Worm (Caenorhabditis elegans) whole organism, early embryonic: ENCODE measurements around the gene K09F6.9.

Experiments
- B0310.2 ChIP-seq: sonication (generic microtip); optimal IDR thresholded peaks from 2 replicates; lab custom pipeline; 2016; ENCODE audit warnings: mild to moderate bottlenecking, missing genetic modification characterization, missing compliant biosample characterization
- F13C5.2 ChIP-seq: sonication (generic microtip); optimal IDR thresholded peaks from 2 replicates; lab custom pipeline; 2017; ENCODE audit warnings: mild to moderate bottlenecking, missing genetic modification characterization, inconsistent platforms, missing compliant biosample characterization
- aly-1 ChIP-seq: sonication (generic microtip); optimal IDR thresholded peaks from 2 replicates; lab custom pipeline; 2016; ENCODE audit warnings: missing genetic modification characterization, missing compliant biosample characterization
- ama-1 ChIP-seq: fragments of 150-350 bp; optimal IDR thresholded peaks from 2 replicates; lab custom pipeline; 2014
- ceh-13 ChIP-seq: fragments of 200-800 bp; sonication (Bioruptor generic); optimal IDR thresholded peaks from 2 replicates; lab custom pipeline; 2018; ENCODE audit warnings: mild to moderate bottlenecking, missing genetic modification characterization, missing compliant biosample characterization
- ceh-36 ChIP-seq: sonication (generic microtip); optimal IDR thresholded peaks from 2 replicates; lab custom pipeline; 2016; ENCODE audit warnings: missing genetic modification characterization, inconsistent platforms, missing compliant biosample characterization
- ets-7 ChIP-seq: sonication (generic microtip); optimal IDR thresholded peaks from 2 replicates; lab custom pipeline; 2016; ENCODE audit warnings: missing genotype, missing genetic modification characterization, missing compliant biosample characterization
- flt-1 ChIP-seq: fragments of 200-800 bp; sonication (Bioruptor generic); IDR thresholded peaks from 2 replicates; pipeline ENCODE4 v1.3.6; 2022; ENCODE audit warnings: missing genetic modification characterization, missing compliant biosample characterization
- hmbx-1 ChIP-seq: sonication (generic microtip); optimal IDR thresholded peaks from 2 replicates; lab custom pipeline; 2016; ENCODE audit warnings: mild to moderate bottlenecking, missing genetic modification characterization, missing compliant biosample characterization
- hmg-4 ChIP-seq: fragments of 200-800 bp; sonication (Bioruptor generic); optimal IDR thresholded peaks from 2 replicates; lab custom pipeline; 2018; ENCODE audit warnings: mild to moderate bottlenecking, missing genetic modification characterization, missing compliant biosample characterization
- hnd-1 ChIP-seq: sonication (generic microtip); optimal IDR thresholded peaks from 2 replicates; lab custom pipeline; 2016; ENCODE audit warnings: missing genetic modification characterization, missing compliant biosample characterization
- pes-1 ChIP-seq: fragments of 200-800 bp; sonication (Bioruptor generic); IDR thresholded peaks from 2 replicates; pipeline ENCODE4 v1.3.6; 2022; ENCODE audit warnings: missing genetic modification reagents, missing genetic modification characterization, missing compliant biosample characterization
- scrt-1 ChIP-seq: fragments of 200-800 bp; sonication (Bioruptor generic); IDR thresholded peaks from 2 replicates; pipeline ENCODE4 v1.3.6; 2022; ENCODE audit warnings: missing genetic modification characterization, missing compliant biosample characterization
- sea-1 ChIP-seq: fragments of 200-800 bp; sonication (Bioruptor generic); conservative IDR thresholded peaks from 2 replicates; pipeline ENCODE4 v1.3.6; 2022; ENCODE audit warnings: missing genetic modification characterization, missing compliant biosample characterization
- tbx-11 ChIP-seq: fragments of 200-800 bp; sonication (Bioruptor generic); IDR thresholded peaks from 2 replicates; pipeline ENCODE4 v1.3.6; 2022; ENCODE audit warnings: missing genetic modification characterization, missing compliant biosample characterization
- tbx-37 ChIP-seq: fragments of 200-800 bp; sonication (Bioruptor generic); conservative IDR thresholded peaks from 2 replicates; pipeline ENCODE4 v1.3.6; 2022; ENCODE audit warnings: missing genetic modification reagents, missing genetic modification characterization, missing compliant biosample characterization
- tra-4 ChIP-seq: sonication (generic microtip); optimal IDR thresholded peaks from 2 replicates; lab custom pipeline; 2017; ENCODE audit warnings: missing genetic modification characterization, missing compliant biosample characterization

K09F6.9 gene

ce11 chrII:2312747-2313146, 30.2 kb upstream of the K09F6.9 start, which contains the start of the genes trim-21 and B0281.1:
trim-21 (minus strand) TSS chrII:2312847.
B0281.1 (plus strand) TSS chrII:2313067.
- TF ChIP-seq ama-1 (lab: Kevin White, UChicago): no peak
- TF ChIP-seq tbx-37 (GFP tag; lab: Robert Waterston, UW): no peak
- TF ChIP-seq hmbx-1 (tag; lab: Kevin White, UChicago): no peak
- TF ChIP-seq F13C5.2 (tag; lab: Kevin White, UChicago): no peak
- no peak for TF ChIP-seq ceh-13
- TF ChIP-seq scrt-1 (GFP tag; lab: Robert Waterston, UW): no peak
- TF ChIP-seq B0310.2 (tag; lab: Kevin White, UChicago): no peak
- no peak for TF ChIP-seq tra-4 (tag; lab: Kevin White, UChicago)

- TF ChIP-seq ceh-36 (no peak), tbx-37 (GFP tag; lab: Robert Waterston, UW) (no peak), tra-4 (tag; lab: Kevin White, UChicago) (no peak), ets-7 (tag; lab: Kevin White, UChicago) (no peak), hmg-4 (no peak), flt-1 (no peak), sea-1 (no peak), F13C5.2 (tag; lab: Kevin White, UChicago) (no peak), ceh-13 (no peak), hnd-1 (tag; lab: Kevin White, UChicago) (no peak), aly-1 (tag; lab: Kevin White, UChicago) (no peak), tbx-11 (no peak), hmbx-1 (tag; lab: Kevin White, UChicago) (no peak), B0310.2 (tag; lab: Kevin White, UChicago) (no peak), scrt-1 (GFP tag; lab: Robert Waterston, UW) (no peak), pes-1 (GFP tag; lab: Robert Waterston, UW) (no peak), ama-1 (lab: Kevin White, UChicago) (no peak)
These were observed 24.2 kb upstream of the K09F6.9 start, which contains the start of gene B0281.3 for ce11 chrII:2306741-2307140. B0281.3 (plus strand) TSS chrII:2307041.

ce11 chrII:2305507-2305906, 23.0 kb upstream of the K09F6.9 start:
- no peak for TF ChIP-seq sea-1
- no peak for TF ChIP-seq tbx-37 (GFP tag; lab: Robert Waterston, UW)
- TF ChIP-seq B0310.2 (tag; lab: Kevin White, UChicago): no peak
- no peak for TF ChIP-seq hmbx-1 (tag; lab: Kevin White, UChicago)
- no peak for TF ChIP-seq ets-7 (tag; lab: Kevin White, UChicago)
- no peak for TF ChIP-seq pes-1 (GFP tag; lab: Robert Waterston, UW)
- TF ChIP-seq F13C5.2 (tag; lab: Kevin White, UChicago): no peak
- no peak for TF ChIP-seq aly-1 (tag; lab: Kevin White, UChicago)
- TF ChIP-seq ceh-36: no peak
- no peak for TF ChIP-seq hmg-4
- TF ChIP-seq ceh-13: no peak
- no peak for TF ChIP-seq hnd-1 (tag; lab: Kevin White, UChicago)

ce11 chrII:2304575-2304974, 22.1 kb upstream of the K09F6.9 start:
- TF ChIP-seq ets-7 (tag; lab: Kevin White, UChicago) (no peak), scrt-1 (GFP tag; lab: Robert Waterston, UW) (no peak), hnd-1 (tag; lab: Kevin White, UChicago) (no peak), B0310.2 (tag; lab: Kevin White, UChicago) (no peak), ceh-36 (no peak), hmg-4 (no peak), ama-1 (lab: Kevin White, UChicago) (no peak), flt-1 (no peak), F13C5.2 (tag; lab: Kevin White, UChicago) (no peak), hmbx-1 (tag; lab: Kevin White, UChicago) (no peak), tbx-11 (no peak), aly-1 (tag; lab: Kevin White, UChicago) (no peak), pes-1 (GFP tag; lab: Robert Waterston, UW) (no peak), tra-4 (tag; lab: Kevin White, UChicago) (no peak), ceh-13 (no peak), tbx-37 (GFP tag; lab: Robert Waterston, UW) (no peak), sea-1 (no peak)

ce11 chrII:2302330-2302729, 19.8 kb upstream of the K09F6.9 start, which contains the start of gene B0281.6:
B0281.6 (minus strand) TSS chrII:2302430.
- TF ChIP-seq hmbx-1 (tag; lab: Kevin White, UChicago) (no peak), tra-4 (tag; lab: Kevin White, UChicago) (no peak), tbx-11 (no peak)

- TF ChIP-seq tbx-11 (no peak), flt-1 (no peak), tra-4 (tag; lab: Kevin White, UChicago) (no peak)
These were observed 18.4 kb upstream of the K09F6.9 start, which contains the start of gene B0281.5 for ce11 chrII:2300861-2301260. B0281.5 (minus strand) TSS chrII:2300961.

ce11 chrII:2298742-2299141, 16.2 kb upstream of the K09F6.9 start, which contains the start of gene B0281.4:
B0281.4 (minus strand) TSS chrII:2298842.
- no peak for TF ChIP-seq ceh-13
- no peak for TF ChIP-seq ama-1 (lab: Kevin White, UChicago)
- no peak for TF ChIP-seq scrt-1 (GFP tag; lab: Robert Waterston, UW)
- no peak for TF ChIP-seq tbx-37 (GFP tag; lab: Robert Waterston, UW)
- TF ChIP-seq ets-7 (tag; lab: Kevin White, UChicago): no peak
- TF ChIP-seq hmbx-1 (tag; lab: Kevin White, UChicago): no peak
- no peak for TF ChIP-seq B0310.2 (tag; lab: Kevin White, UChicago)
- TF ChIP-seq tbx-11: no peak
- TF ChIP-seq tra-4 (tag; lab: Kevin White, UChicago): no peak
- no peak for TF ChIP-seq ceh-36
- no peak for TF ChIP-seq hnd-1 (tag; lab: Kevin White, UChicago)
- TF ChIP-seq hmg-4: no peak

ce11 chrII:2295817-2296315, 13.4 kb upstream of the K09F6.9 start, which contains the start of gene fbxc-25:
fbxc-25 (minus strand) TSS chrII:2296265.
- TF ChIP-seq pes-1 (GFP tag; lab: Robert Waterston, UW) (no peak), aly-1 (tag; lab: Kevin White, UChicago) (no peak), B0310.2 (tag; lab: Kevin White, UChicago) (no peak), sea-1 (no peak), flt-1 (no peak), ama-1 (lab: Kevin White, UChicago) (no peak), ceh-36 (no peak), scrt-1 (GFP tag; lab: Robert Waterston, UW) (no peak), hmbx-1 (tag; lab: Kevin White, UChicago) (no peak), hmg-4 (no peak), ceh-13 (no peak), ets-7 (tag; lab: Kevin White, UChicago) (no peak), tbx-37 (GFP tag; lab: Robert Waterston, UW) (no peak), tra-4 (tag; lab: Kevin White, UChicago) (no peak), tbx-11 (no peak), hnd-1 (tag; lab: Kevin White, UChicago) (no peak), F13C5.2 (tag; lab: Kevin White, UChicago) (no peak)
